Fruit fly (Drosophila melanogaster) whole organism, embryonic: ENCODE data around the gene fau.

Experiments
- Hr3 ChIP-seq: fragments of 200-800 bp; sonication (Bioruptor generic); optimal IDR thresholded peaks from 3 replicates; lab custom pipeline; 2016; ENCODE audit warnings: missing biosample characterization, missing genetic modification characterization
- peb ChIP-seq: fragments of 200-800 bp; sonication (Bioruptor generic); IDR thresholded peaks from 2 replicates; pipeline ENCODE4 v1.3.6; 2022; ENCODE audit warnings: missing biosample characterization, missing genetic modification characterization
- sim ChIP-seq: fragments of 200-800 bp; sonication (Bioruptor generic); IDR thresholded peaks from 2 replicates; pipeline ENCODE4 v1.3.6; 2022; ENCODE audit warnings: missing biosample characterization, missing genetic modification characterization

- TF ChIP-seq peb (GFP tag; lab: Robert Waterston, UW) (no peak), sim (no peak), Hr3 (GFP tag; lab: Kevin White, UChicago) (no peak)
Measured at dm6 chr3R:10726714-10727113, 50.5 kb downstream of the fau start.
